Worm (Caenorhabditis elegans) whole organism, L4/young adult: Measurements from ENCODE around the gene prk-2.

ENCODE experiments used
- W03F9.2 ChIP-seq: fragments of 150-350 bp; optimal IDR thresholded peaks from 2 replicates; lab custom pipeline; 2014; ENCODE audit warnings: missing biosample characterization, missing genetic modification characterization
- dao-5 ChIP-seq: sonication (generic microtip); optimal IDR thresholded peaks from 2 replicates; lab custom pipeline; 2016; ENCODE audit warnings: missing genotype, missing genetic modification characterization, moderate library complexity, missing compliant biosample characterization
- him-1 ChIP-seq: sonication (generic microtip); optimal IDR thresholded peaks from 2 replicates; lab custom pipeline; 2016; ENCODE audit warnings: missing genotype, missing genetic modification reagents, missing genetic modification characterization, missing compliant biosample characterization

DNA sequence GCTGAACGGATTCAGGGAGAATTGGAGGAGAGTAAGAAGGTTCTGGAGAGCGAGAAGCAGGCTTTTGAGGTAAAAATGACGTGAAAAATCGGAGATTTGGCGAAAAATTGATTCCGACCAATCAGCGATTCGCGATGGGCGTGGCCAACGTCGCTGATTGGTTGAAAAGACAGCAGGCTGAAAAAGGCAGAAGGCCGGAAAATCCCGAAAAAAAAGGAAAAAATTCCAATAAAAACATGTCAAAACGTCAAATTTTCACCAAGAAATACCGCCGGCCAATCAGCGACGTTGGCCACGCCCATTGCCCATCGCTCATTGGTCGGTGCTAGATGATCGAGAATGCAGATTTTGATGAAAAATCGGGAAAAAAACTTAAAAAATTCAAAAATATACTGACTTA is 47.4 kb upstream of the prk-2 start:
- no peak for TF ChIP-seq him-1 (tag; lab: Kevin White, UChicago)
- TF ChIP-seq dao-5 (tag; lab: Kevin White, UChicago), result no peak
- no peak for TF ChIP-seq W03F9.2 (tag; lab: Kevin White, UChicago)
